Worm (Caenorhabditis elegans): ENCODE measurements around the gene T09A5.4.

Gene T09A5.4

DNA sequence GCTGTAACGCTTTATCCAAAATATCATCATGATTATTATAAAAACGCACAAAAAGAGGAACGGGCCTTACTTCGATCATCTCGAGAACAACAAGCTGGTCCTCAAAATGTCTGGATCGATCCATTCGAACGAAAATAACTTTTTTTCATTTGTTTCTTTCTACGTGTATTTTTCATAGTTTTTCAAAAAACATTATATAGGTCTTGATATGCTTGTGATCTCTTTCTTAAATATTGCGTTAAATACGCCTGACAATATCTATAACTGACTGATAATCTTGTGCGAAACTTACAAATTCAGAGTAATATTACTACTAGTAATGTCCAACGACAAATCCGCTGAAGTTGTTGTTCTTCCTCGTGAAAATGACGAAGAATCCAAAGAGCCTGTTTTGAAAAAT, 12.1 kb downstream of the T09A5.4 start, which contains the start of gene sds-22:
Gene sds-22, plus strand, starts transcription at position 301 of the 400 bp plus-strand sequence.
- TF ChIP-seq nhr-120 (GFP tag; IDR thresholded peaks at IDR 0.05) (no peak), madf-10 (tag; optimal IDR thresholded peaks at IDR 0.05) (no peak), K12H6.12 (tag; optimal IDR thresholded peaks at IDR 0.05) (no peak), hlh-12 (tag; optimal IDR thresholded peaks at IDR 0.05) (no peak), ama-1 (optimal IDR thresholded peaks at IDR 0.05) (no peak), ama-1 (GFP tag; optimal IDR thresholded peaks at IDR 0.05) (no peak), dox-1 (GFP tag; IDR thresholded peaks at IDR 0.05) (no peak)

DNA sequence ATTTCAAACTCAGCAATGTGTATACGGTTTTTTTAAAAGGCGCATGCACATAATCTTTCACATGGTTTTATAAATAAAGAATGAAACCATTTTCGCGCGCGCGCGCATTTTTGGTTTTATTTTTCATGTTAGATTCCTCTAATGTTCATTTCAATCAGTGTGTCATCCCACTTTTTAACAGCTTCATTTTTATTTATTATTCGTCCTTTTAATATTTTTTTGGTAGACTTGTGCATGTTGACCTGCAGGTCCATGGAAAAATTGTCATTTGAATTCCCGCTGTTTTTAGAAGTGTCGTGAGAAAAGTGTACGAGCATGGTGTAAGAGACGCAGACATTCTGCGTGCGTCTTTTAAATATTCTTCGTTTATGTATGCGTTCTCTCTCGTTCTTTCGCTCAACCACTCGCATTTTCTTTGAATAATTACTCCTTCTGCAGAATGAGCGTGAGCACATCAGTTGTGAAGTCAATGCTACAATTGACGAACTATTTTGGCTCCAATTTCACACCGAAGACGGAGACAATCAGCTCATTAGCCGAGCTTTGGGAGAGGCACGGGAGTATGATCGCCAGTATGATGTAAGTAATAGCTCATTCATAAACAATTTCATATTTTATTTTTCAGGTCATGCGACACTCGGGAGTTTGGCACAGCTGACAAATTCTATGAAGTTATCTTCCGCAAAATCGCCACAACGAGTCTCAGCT, 14.4 kb downstream of the T09A5.4 start, which contains the start of gene lin-5:
Gene lin-5, plus strand, starts transcription at position 354 of the 708 bp plus-strand sequence.
- peak; percentile 91 for TF ChIP-seq D2030.7 (GFP tag; IDR thresholded peaks at IDR 0.05)
- TF ChIP-seq let-526 (GFP tag; IDR thresholded peaks at IDR 0.05), result no peak
- peak; percentile 62 for TF ChIP-seq snpc-1.3 (tag; optimal IDR thresholded peaks at IDR 0.05; ENCODE audit: insufficient read depth)
- TF ChIP-seq hsf-1 (GFP tag; IDR thresholded peaks at IDR 0.05), result peak; percentile 78
- no peak for TF ChIP-seq ztf-3 (GFP tag; optimal IDR thresholded peaks at IDR 0.05)
- TF ChIP-seq B0019.2 (GFP tag; conservative IDR thresholded peaks at IDR 0.05), result peak; percentile 41; the same call in 1 of the 2 replicates
- peak; percentile 77 for TF ChIP-seq F49E8.2 (tag; optimal IDR thresholded peaks at IDR 0.05; ENCODE audit: insufficient read depth)
- peak; percentile 67 for TF ChIP-seq hmg-1.2 (GFP tag; IDR thresholded peaks at IDR 0.05)
- TF ChIP-seq Y53G8AR.9 (GFP tag; conservative IDR thresholded peaks at IDR 0.05), result peak; percentile 73; the same call in 1 of the 2 replicates
- TF ChIP-seq nhr-90 (tag; optimal IDR thresholded peaks at IDR 0.05), result no peak
- peak; percentile 74 for TF ChIP-seq rcor-1 (GFP tag; IDR thresholded peaks at IDR 0.05)
- TF ChIP-seq unc-62 (GFP tag; optimal IDR thresholded peaks at IDR 0.05), result no peak
- TF ChIP-seq snpc-3.4 (tag; optimal IDR thresholded peaks at IDR 0.05), result peak; percentile 82
- TF ChIP-seq B0261.1 (tag; optimal IDR thresholded peaks at IDR 0.05), result no peak
- no peak for TF ChIP-seq atf-7 (tag; optimal IDR thresholded peaks at IDR 0.05)
- TF ChIP-seq ceh-91 (GFP tag; IDR thresholded peaks at IDR 0.05), result peak; percentile 91
- TF ChIP-seq Y79H2A.3 (GFP tag; conservative IDR thresholded peaks at IDR 0.05), result peak; percentile 77; the same call in 1 of the 2 replicates
- no peak for TF ChIP-seq F57A8.1 (GFP tag; optimal IDR thresholded peaks at IDR 0.05)
- TF ChIP-seq mcd-1 (GFP tag; IDR thresholded peaks at IDR 0.05), result peak; percentile 36; the same call in 1 of the 2 replicates
- TF ChIP-seq madf-8 (GFP tag; conservative IDR thresholded peaks at IDR 0.05), result peak; percentile 95
- peak; percentile 92 for TF ChIP-seq lin-54 (GFP tag; optimal IDR thresholded peaks at IDR 0.05)
- TF ChIP-seq nfyb-1 (GFP tag; IDR thresholded peaks at IDR 0.05), result 0 out of 2 replicates have a peak, but pooled peaks have one; percentile 33
- peak; percentile 1 for TF ChIP-seq ztf-18 (tag; optimal IDR thresholded peaks at IDR 0.05)
- no peak for TF ChIP-seq cebp-2 (GFP tag; IDR thresholded peaks at IDR 0.05)
- no peak for TF ChIP-seq Y67H2A.10 (GFP tag; conservative IDR thresholded peaks at IDR 0.05)
- peak; percentile 96 for TF ChIP-seq efl-1 (GFP tag; optimal IDR thresholded peaks at IDR 0.05)
- peak; percentile 23 for TF ChIP-seq ceh-27 (GFP tag; optimal IDR thresholded peaks at IDR 0.05)
- TF ChIP-seq ceh-79 (tag; optimal IDR thresholded peaks at IDR 0.05), result no peak
- TF ChIP-seq nfya-1 (tag; optimal IDR thresholded peaks at IDR 0.05; ENCODE audit: borderline replicate concordance, insufficient read depth), result no peak
- TF ChIP-seq F55B11.4 (tag; optimal IDR thresholded peaks at IDR 0.05; ENCODE audit: borderline replicate concordance, insufficient read depth), result no peak
- TF ChIP-seq tlf-1 (GFP tag; optimal IDR thresholded peaks at IDR 0.05), result peak; percentile 78
- TF ChIP-seq rec-8 (tag; optimal IDR thresholded peaks at IDR 0.05), result no peak
- TF ChIP-seq die-1 (tag; optimal IDR thresholded peaks at IDR 0.05), result no peak
- no peak for TF ChIP-seq Y53F4B.3 (GFP tag; IDR thresholded peaks at IDR 0.05)
- TF ChIP-seq lin-35 (GFP tag; optimal IDR thresholded peaks at IDR 0.05), result peak in 2 of 3 experiments; percentile 19 to 74
- TF ChIP-seq lsl-1 (GFP tag; optimal IDR thresholded peaks at IDR 0.05), result peak; percentile 93
- peak; percentile 70 for TF ChIP-seq ekl-4 (GFP tag; IDR thresholded peaks at IDR 0.05)
- TF ChIP-seq sea-2 (GFP tag; IDR thresholded peaks at IDR 0.05), result no peak
- no peak for TF ChIP-seq lag-1 (GFP tag; IDR thresholded peaks at IDR 0.05)

Data from whole organism, young adult.